Worm (Caenorhabditis elegans): ENCODE results near the gene atg-4.2.

DNA sequence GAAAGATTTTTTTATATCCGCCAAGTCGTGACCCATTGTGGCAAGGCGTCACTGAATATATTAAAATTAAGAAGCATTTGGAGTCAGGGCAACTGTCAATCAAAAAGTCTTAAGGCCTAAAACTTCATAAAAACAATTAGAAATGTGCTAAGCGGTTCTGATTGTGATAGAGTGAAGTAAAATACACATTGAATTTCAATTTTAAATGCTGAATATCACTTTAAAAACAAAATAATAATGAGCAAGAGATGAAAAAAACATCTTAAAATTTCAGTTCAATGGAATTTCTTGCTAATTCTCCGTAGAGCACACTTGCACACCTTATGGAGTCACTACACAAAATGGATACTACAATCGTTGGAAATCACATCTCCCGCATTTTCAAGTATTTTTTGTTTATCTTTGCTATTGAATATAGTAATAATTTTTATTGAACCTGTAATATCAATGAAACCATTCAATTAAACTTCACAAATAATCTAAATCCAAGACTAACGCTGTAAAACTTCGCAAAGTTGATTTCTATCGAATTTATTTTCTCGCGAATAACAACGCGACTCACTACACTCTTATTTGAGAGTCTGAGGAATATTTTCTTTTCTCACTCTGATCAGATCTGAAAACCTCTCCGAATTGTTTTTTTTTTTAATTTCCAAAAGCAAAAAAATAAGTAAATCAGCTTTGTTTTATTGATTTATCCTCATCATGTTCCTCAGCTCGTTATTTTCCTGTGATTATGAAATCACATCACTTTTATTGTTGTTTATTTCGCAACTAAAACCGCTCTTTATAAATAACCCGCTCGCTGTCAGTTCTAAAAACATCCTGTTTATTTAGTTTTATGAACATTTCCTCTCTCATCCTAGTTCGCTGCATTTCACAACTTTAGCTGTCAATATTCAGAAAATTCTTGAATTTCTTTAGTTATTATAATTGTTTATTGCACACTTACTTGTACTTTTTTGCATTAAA, 32.1 kb upstream of the atg-4.2 start, which contains the start of gene mars-1:
- TF ChIP-seq fkh-10 (GFP tag; optimal IDR thresholded peaks at IDR 0.05) (peak; percentile 25), egl-5 (tag; optimal IDR thresholded peaks at IDR 0.05) (no peak), elt-1 (tag; optimal IDR thresholded peaks at IDR 0.05) (no peak), fos-1 (tag; optimal IDR thresholded peaks at IDR 0.05) (no peak), nhr-28 (tag; optimal IDR thresholded peaks at IDR 0.05) (no peak), nhr-77 (tag; optimal IDR thresholded peaks at IDR 0.05) (no peak), nhr-76 (tag; optimal IDR thresholded peaks at IDR 0.05) (no peak), sea-2 (GFP tag; optimal IDR thresholded peaks at IDR 0.05) (no peak), egl-27 (tag; optimal IDR thresholded peaks at IDR 0.05) (no peak), nhr-237 (tag; optimal IDR thresholded peaks at IDR 0.05) (no peak), lin-39 (tag; optimal IDR thresholded peaks at IDR 0.05) (no peak), snpc-4 (tag; optimal IDR thresholded peaks at IDR 0.05) (peak; percentile 18), nhr-25 (tag; optimal IDR thresholded peaks at IDR 0.05) (peak; percentile 61), elt-3 (tag; optimal IDR thresholded peaks at IDR 0.05) (no peak)
